Worm (Caenorhabditis elegans): ENCODE results near the gene sup-1.

Gene sup-1

DNA sequence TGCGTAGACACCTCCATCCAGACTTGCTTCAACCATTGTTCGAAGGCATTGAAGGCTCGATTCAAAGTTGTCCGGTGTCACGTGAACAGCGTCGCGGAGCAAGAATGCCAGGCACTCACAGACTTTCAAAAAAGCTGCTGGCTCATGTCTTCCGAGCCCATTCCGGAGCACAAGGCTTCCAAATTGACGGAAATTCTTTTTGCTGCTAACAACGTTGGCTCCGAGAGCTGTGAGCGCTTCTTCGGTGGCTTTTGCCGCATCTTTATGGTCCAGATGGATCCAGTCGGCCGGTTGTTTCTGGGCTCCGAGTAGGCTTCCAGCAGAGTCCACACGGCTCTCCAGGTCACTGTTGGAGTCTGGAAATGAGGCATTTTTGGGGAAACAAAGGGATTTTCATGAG lies 20.5 kb upstream of the sup-1 start:
- no peak for TF ChIP-seq ets-5 (GFP tag; IDR thresholded peaks at IDR 0.05)
- no peak for TF ChIP-seq C34B4.2 (tag; optimal IDR thresholded peaks at IDR 0.05)
- TF ChIP-seq unc-62 (GFP tag; optimal IDR thresholded peaks at IDR 0.05) = no peak
- no peak for TF ChIP-seq nhr-77 (tag; optimal IDR thresholded peaks at IDR 0.05)

DNA sequence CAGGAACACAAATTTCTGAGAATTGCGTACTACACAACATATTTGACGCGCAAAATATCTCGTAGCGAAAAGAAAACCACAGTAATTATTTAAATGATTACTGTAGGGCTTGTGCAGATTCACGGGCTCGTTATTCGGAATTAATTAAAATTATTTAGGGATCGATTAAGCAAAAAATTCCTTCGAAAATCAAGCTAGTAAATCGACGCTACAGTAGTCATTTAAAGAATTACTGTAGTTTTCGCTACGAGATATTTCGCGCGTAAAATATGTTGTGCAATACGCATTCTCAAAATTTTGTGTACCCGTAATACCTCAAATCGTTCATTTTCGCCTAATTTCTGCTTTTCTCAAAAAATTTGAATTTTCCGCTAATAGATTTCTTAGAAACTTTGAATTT lies 13.4 kb upstream of the sup-1 start:
- TF ChIP-seq ceh-90 (tag; optimal IDR thresholded peaks at IDR 0.05) (no peak), nhr-19 (GFP tag; conservative IDR thresholded peaks at IDR 0.05) (no peak), vab-15 (tag; optimal IDR thresholded peaks at IDR 0.05) (no peak), pag-3 (tag; optimal IDR thresholded peaks at IDR 0.05; ENCODE audit: borderline replicate concordance, insufficient read depth) (no peak), efl-3 (GFP tag; optimal IDR thresholded peaks at IDR 0.05) (no peak), irx-1 (tag; optimal IDR thresholded peaks at IDR 0.05) (no peak), hlh-17 (GFP tag; optimal IDR thresholded peaks at IDR 0.05; ENCODE audit: borderline replicate concordance) (no peak), nhr-28 (tag; optimal IDR thresholded peaks at IDR 0.05) (no peak), C04F5.9 (tag; optimal IDR thresholded peaks at IDR 0.05) (no peak), tbx-2 (tag; optimal IDR thresholded peaks at IDR 0.05) (no peak), elt-3 (tag; optimal IDR thresholded peaks at IDR 0.05) (no peak), egl-27 (tag; optimal IDR thresholded peaks at IDR 0.05) (no peak), lin-39 (tag; optimal IDR thresholded peaks at IDR 0.05) (no peak), egl-13 (tag; optimal IDR thresholded peaks at IDR 0.05) (no peak), hpl-2 (GFP tag; optimal IDR thresholded peaks at IDR 0.05) (no peak), C16A3.4 (tag; optimal IDR thresholded peaks at IDR 0.05) (no peak), lsy-2 (tag; optimal IDR thresholded peaks at IDR 0.05) (no peak), ceh-88 (GFP tag; IDR thresholded peaks at IDR 0.05) (no peak)

DNA sequence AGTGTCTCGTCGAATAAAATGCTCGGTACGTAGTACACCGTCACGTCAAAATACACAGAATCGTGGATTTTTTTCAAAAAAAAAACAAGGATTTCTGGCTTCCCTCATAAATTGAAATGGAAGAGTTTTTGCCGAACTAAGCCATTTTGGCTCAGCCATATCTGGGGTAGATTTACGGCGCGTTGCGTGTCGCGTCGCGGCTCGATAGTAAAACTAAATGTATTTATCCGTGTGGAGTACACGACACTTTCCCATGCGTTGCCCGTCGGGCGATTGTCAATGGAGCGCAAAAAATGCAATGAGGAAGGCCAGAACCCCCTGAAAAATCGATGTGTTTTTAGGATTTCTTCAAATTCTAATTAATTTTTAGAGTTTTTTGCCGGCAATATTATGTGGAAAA lies 12.8 kb upstream of the sup-1 start:
- TF ChIP-seq hlh-17 (GFP tag; optimal IDR thresholded peaks at IDR 0.05; ENCODE audit: borderline replicate concordance) (no peak), ces-1 (GFP tag; optimal IDR thresholded peaks at IDR 0.05) (no peak), mef-2 (tag; optimal IDR thresholded peaks at IDR 0.05) (no peak)

DNA sequence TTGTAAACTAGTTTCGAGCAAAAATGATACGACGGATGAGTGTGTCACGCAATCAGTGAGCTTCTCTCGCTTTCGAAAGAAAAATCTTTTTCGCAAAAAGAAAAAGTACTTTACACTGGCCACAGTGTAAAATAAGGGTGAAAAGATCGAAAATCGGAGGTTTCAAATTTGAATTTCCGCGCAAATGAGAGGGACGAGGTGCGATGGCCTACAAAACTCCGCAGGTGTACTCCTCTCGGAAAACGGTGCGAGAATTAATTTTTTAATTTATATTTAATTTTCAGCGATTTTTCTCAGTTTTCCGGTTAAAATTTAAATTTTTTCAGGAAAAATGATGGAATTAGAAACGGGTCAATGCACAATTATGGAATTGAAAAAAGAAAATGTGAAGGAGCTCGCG lies 9.3 kb upstream of the sup-1 start, which contains the start of gene mrt-2:
Gene mrt-2 (plus strand): TSS at position 49 of the 400 bp plus-strand sequence.
- TF ChIP-seq nhr-90 (tag; optimal IDR thresholded peaks at IDR 0.05; ENCODE audit: poor library complexity) = peak; percentile 97
- TF ChIP-seq fkh-10 (GFP tag; optimal IDR thresholded peaks at IDR 0.05) = peak; percentile 23
- TF ChIP-seq pax-3 (tag; optimal IDR thresholded peaks at IDR 0.05) = peak; percentile 95
- TF ChIP-seq unc-30 (tag; optimal IDR thresholded peaks at IDR 0.05) = no peak
- peak; percentile 78 for TF ChIP-seq isw-1 (GFP tag; IDR thresholded peaks at IDR 0.05)
- TF ChIP-seq mep-1 (tag; optimal IDR thresholded peaks at IDR 0.05) = peak; percentile 79
- TF ChIP-seq lin-35 (GFP tag; optimal IDR thresholded peaks at IDR 0.05) = peak; percentile 97 to 98
- TF ChIP-seq nhr-28 (tag; optimal IDR thresholded peaks at IDR 0.05) = no peak
- no peak for TF ChIP-seq lir-3 (tag; optimal IDR thresholded peaks at IDR 0.05; ENCODE audit: poor library complexity)
- TF ChIP-seq tlp-1 (tag; optimal IDR thresholded peaks at IDR 0.05) = no peak
- peak; percentile 68 for TF ChIP-seq C16A3.4 (tag; optimal IDR thresholded peaks at IDR 0.05)
- no peak for TF ChIP-seq nhr-76 (tag; optimal IDR thresholded peaks at IDR 0.05)
- peak; percentile 78 for TF ChIP-seq skn-1 (tag; optimal IDR thresholded peaks at IDR 0.05)
- peak; percentile 71; the same call in 1 of the 2 replicates for TF ChIP-seq ceh-88 (GFP tag; IDR thresholded peaks at IDR 0.05)
- TF ChIP-seq nhr-237 (tag; optimal IDR thresholded peaks at IDR 0.05) = no peak
- TF ChIP-seq pag-3 (tag; optimal IDR thresholded peaks at IDR 0.05; ENCODE audit: borderline replicate concordance, insufficient read depth) = no peak
- TF ChIP-seq hpl-2 (GFP tag; optimal IDR thresholded peaks at IDR 0.05) = no peak
- peak in 2 of 6 experiments; percentile 46 to 60 for TF ChIP-seq elt-3 (tag; optimal IDR thresholded peaks at IDR 0.05)
- TF ChIP-seq nhr-12 (tag; optimal IDR thresholded peaks at IDR 0.05) = no peak
- TF ChIP-seq nhr-11 (tag; optimal IDR thresholded peaks at IDR 0.05) = no peak
- no peak for TF ChIP-seq ztf-4 (tag; optimal IDR thresholded peaks at IDR 0.05)
- peak; percentile 74 for TF ChIP-seq lin-13 (GFP tag; optimal IDR thresholded peaks at IDR 0.05)
- peak; percentile 95 for TF ChIP-seq dsc-1 (tag; optimal IDR thresholded peaks at IDR 0.05)
- peak; percentile 94 for TF ChIP-seq tbx-2 (tag; optimal IDR thresholded peaks at IDR 0.05)
- TF ChIP-seq nhr-84 (tag; optimal IDR thresholded peaks at IDR 0.05) = no peak
- peak; percentile 60 for TF ChIP-seq mab-9 (GFP tag; IDR thresholded peaks at IDR 0.05)
- peak; percentile 14 for TF ChIP-seq nhr-77 (tag; optimal IDR thresholded peaks at IDR 0.05)
- peak; percentile 98 for TF ChIP-seq fkh-4 (tag; optimal IDR thresholded peaks at IDR 0.05; ENCODE audit: borderline replicate concordance)
- no peak for TF ChIP-seq mef-2 (tag; optimal IDR thresholded peaks at IDR 0.05)
- peak; percentile 47 for TF ChIP-seq aly-2 (tag; optimal IDR thresholded peaks at IDR 0.05)
- peak; percentile 76 for TF ChIP-seq unc-130 (tag; optimal IDR thresholded peaks at IDR 0.05)
- TF ChIP-seq pqm-1 (tag; optimal IDR thresholded peaks at IDR 0.05) = no peak

Data from whole organism, L1 larva.